Worm (Caenorhabditis elegans) whole organism, early embryonic: Measurements from ENCODE around the gene dct-19.

Experiments used
- B0310.2 ChIP-seq: sonication (generic microtip); optimal IDR thresholded peaks from 2 replicates; lab custom pipeline; 2016; ENCODE audit warnings: mild to moderate bottlenecking, missing genetic modification characterization, missing compliant biosample characterization
- F13C5.2 ChIP-seq: sonication (generic microtip); optimal IDR thresholded peaks from 2 replicates; lab custom pipeline; 2017; ENCODE audit warnings: mild to moderate bottlenecking, missing genetic modification characterization, inconsistent platforms, missing compliant biosample characterization
- aly-1 ChIP-seq: sonication (generic microtip); optimal IDR thresholded peaks from 2 replicates; lab custom pipeline; 2016; ENCODE audit warnings: missing genetic modification characterization, missing compliant biosample characterization
- ama-1 ChIP-seq: fragments of 150-350 bp; optimal IDR thresholded peaks from 2 replicates; lab custom pipeline; 2014
- flt-1 ChIP-seq: fragments of 200-800 bp; sonication (Bioruptor generic); IDR thresholded peaks from 2 replicates; pipeline ENCODE4 v1.3.6; 2022; ENCODE audit warnings: missing genetic modification characterization, missing compliant biosample characterization
- hmbx-1 ChIP-seq: sonication (generic microtip); optimal IDR thresholded peaks from 2 replicates; lab custom pipeline; 2016; ENCODE audit warnings: mild to moderate bottlenecking, missing genetic modification characterization, missing compliant biosample characterization
- hmg-4 ChIP-seq: fragments of 200-800 bp; sonication (Bioruptor generic); optimal IDR thresholded peaks from 2 replicates; lab custom pipeline; 2018; ENCODE audit warnings: mild to moderate bottlenecking, missing genetic modification characterization, missing compliant biosample characterization
- hnd-1 ChIP-seq: sonication (generic microtip); optimal IDR thresholded peaks from 2 replicates; lab custom pipeline; 2016; ENCODE audit warnings: missing genetic modification characterization, missing compliant biosample characterization
- pes-1 ChIP-seq: fragments of 200-800 bp; sonication (Bioruptor generic); IDR thresholded peaks from 2 replicates; pipeline ENCODE4 v1.3.6; 2022; ENCODE audit warnings: missing genetic modification reagents, missing genetic modification characterization, missing compliant biosample characterization
- sea-1 ChIP-seq: fragments of 200-800 bp; sonication (Bioruptor generic); conservative IDR thresholded peaks from 2 replicates; pipeline ENCODE4 v1.3.6; 2022; ENCODE audit warnings: missing genetic modification characterization, missing compliant biosample characterization
- tbx-11 ChIP-seq: fragments of 200-800 bp; sonication (Bioruptor generic); IDR thresholded peaks from 2 replicates; pipeline ENCODE4 v1.3.6; 2022; ENCODE audit warnings: missing genetic modification characterization, missing compliant biosample characterization
- tbx-37 ChIP-seq: fragments of 200-800 bp; sonication (Bioruptor generic); conservative IDR thresholded peaks from 2 replicates; pipeline ENCODE4 v1.3.6; 2022; ENCODE audit warnings: missing genetic modification reagents, missing genetic modification characterization, missing compliant biosample characterization
- tra-4 ChIP-seq: sonication (generic microtip); optimal IDR thresholded peaks from 2 replicates; lab custom pipeline; 2017; ENCODE audit warnings: missing genetic modification characterization, missing compliant biosample characterization

DNA sequence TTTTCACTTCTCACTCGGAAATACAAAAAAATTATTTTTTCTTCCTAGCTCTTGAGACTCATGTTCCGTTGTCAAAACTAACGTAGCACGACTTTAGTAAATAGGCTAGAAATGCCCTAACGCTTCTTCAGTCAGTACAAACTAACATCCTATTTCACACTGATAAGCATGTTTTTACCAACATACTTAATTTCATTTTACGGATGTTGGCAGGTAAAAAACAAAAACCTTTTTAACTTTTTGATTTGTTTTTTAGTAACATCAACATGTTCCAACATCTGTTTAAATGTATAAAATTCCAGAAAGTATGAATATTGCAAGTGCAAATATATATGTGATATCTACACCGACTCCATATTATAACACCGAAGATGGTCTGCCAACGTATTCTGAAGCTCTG lies 42.5 kb upstream of the dct-19 start, which contains the start of gene K08D8.10:
- TF ChIP-seq tbx-11 = no peak
- TF ChIP-seq sea-1 (GFP tag; lab: Robert Waterston, UW) = no peak
- TF ChIP-seq flt-1 (GFP tag; lab: Robert Waterston, UW) = no peak
- TF ChIP-seq hmbx-1 (tag; lab: Kevin White, UChicago) = no peak
- TF ChIP-seq ama-1 (lab: Kevin White, UChicago) = no peak
- TF ChIP-seq pes-1 = no peak
- no peak for TF ChIP-seq tbx-37
- TF ChIP-seq hnd-1 = no peak
- TF ChIP-seq tra-4 = no peak
- no peak for TF ChIP-seq aly-1 (tag; lab: Kevin White, UChicago)
- no peak for TF ChIP-seq F13C5.2 (tag; lab: Kevin White, UChicago)
- TF ChIP-seq hmg-4 = no peak
- no peak for TF ChIP-seq B0310.2 (tag; lab: Kevin White, UChicago)
